Fruit fly (Drosophila melanogaster): ENCODE data around the gene CG32024.
A peak's percentile ranks its signal among the peaks of the same experiment; 100 is the strongest.

dm6 chr3L:8825030-8825407 is 17.6 kb downstream of the CG32024 start:
- TF ChIP-seq Ets98B (GFP tag; IDR thresholded peaks at IDR 0.05) (no peak), CG10348 (GFP tag; IDR thresholded peaks at IDR 0.05) (no peak), CG8301 (tag; optimal IDR thresholded peaks at IDR 0.05) (no peak), EcR (GFP tag; optimal IDR thresholded peaks at IDR 0.05) (peak; percentile 28), fd96Ca (GFP tag; IDR thresholded peaks at IDR 0.05) (no peak), D1 (tag; optimal IDR thresholded peaks at IDR 0.05) (no peak), CG15710 (tag; optimal IDR thresholded peaks at IDR 0.05) (peak; percentile 31), Pif1B (GFP tag; optimal IDR thresholded peaks at IDR 0.05) (peak; percentile 32), CG17806 (tag; optimal IDR thresholded peaks at IDR 0.05) (no peak), gl (tag; optimal IDR thresholded peaks at IDR 0.05) (peak; percentile 47), Pif1A (GFP tag; optimal IDR thresholded peaks at IDR 0.05) (peak; percentile 6), CG12605 (GFP tag; IDR thresholded peaks at IDR 0.05) (no peak), CG8159 (tag; optimal IDR thresholded peaks at IDR 0.05) (peak; percentile 8)
